Worm (Caenorhabditis elegans) whole organism, L4 larva: ENCODE measurements around the gene hlh-14.

Experiments used
- R02D3.7 ChIP-seq: fragments of 150-350 bp; sonication (generic microtip); optimal IDR thresholded peaks from 3 replicates; lab custom pipeline; 2014; ENCODE audit warnings: missing biosample characterization, missing genetic modification characterization
- Y105C5A.15 ChIP-seq: fragments of 200-800 bp; sonication (Bioruptor generic); IDR thresholded peaks from 2 replicates; pipeline ENCODE4 v1.3.6; 2022; ENCODE audit warnings: missing genetic modification characterization, missing compliant biosample characterization
- Y48G9A.11 ChIP-seq: fragments of 200-800 bp; sonication (Bioruptor generic); IDR thresholded peaks from 2 replicates; pipeline ENCODE4 v1.3.6; 2022; ENCODE audit warnings: missing genetic modification reagents, missing genetic modification characterization, missing compliant biosample characterization
- Y75B8A.6 ChIP-seq: fragments of 200-800 bp; sonication (Bioruptor generic); IDR thresholded peaks from 2 replicates; pipeline ENCODE4 v1.3.6; 2022; ENCODE audit warnings: missing genetic modification reagents, missing genetic modification characterization, missing compliant biosample characterization
- ZK546.5 ChIP-seq, 2 experiments: sonication (generic microtip); optimal IDR thresholded peaks; 2 replicates each; lab custom pipeline; 2017; ENCODE audit warnings: missing biosample characterization in 2 of 2, missing genetic modification characterization in 2 of 2
- ama-1 ChIP-seq: fragments of 150-350 bp; optimal IDR thresholded peaks from 2 replicates; lab custom pipeline; 2014; ENCODE audit warnings: inconsistent platforms, mixed read lengths
- attf-4 ChIP-seq: sonication (generic microtip); optimal IDR thresholded peaks from 3 replicates; lab custom pipeline; 2017; ENCODE audit warnings: missing biosample characterization, missing genetic modification characterization
- ceh-32 ChIP-seq: sonication (generic microtip); optimal IDR thresholded peaks from 2 replicates; lab custom pipeline; 2016; ENCODE audit warnings: mild to moderate bottlenecking, missing genetic modification characterization, missing compliant biosample characterization; ENCODE audit not compliant: poor library complexity
- ctbp-1 ChIP-seq: fragments of 200-800 bp; sonication (Bioruptor generic); IDR thresholded peaks from 2 replicates; pipeline ENCODE4 v1.3.6; 2022; ENCODE audit warnings: missing genetic modification reagents, missing genetic modification characterization, missing compliant biosample characterization
- daf-16 ChIP-seq, 3 experiments: sonication (generic microtip); optimal IDR thresholded peaks; 2 replicates each; lab custom pipeline; 2016 to 2017; ENCODE audit warnings: missing genetic modification characterization in 3 of 3, missing genetic modification reagents in 3 of 3, mild to moderate bottlenecking in 2 of 3, missing compliant biosample characterization in 2 of 3, missing biosample characterization in 1 of 3, moderate library complexity in 1 of 3
- daf-19 ChIP-seq: fragments of 200-800 bp; sonication (Bioruptor generic); conservative IDR thresholded peaks from 2 replicates; pipeline ENCODE4 v1.3.6; 2022; ENCODE audit warnings: missing genetic modification characterization, missing compliant biosample characterization
- dmd-6 ChIP-seq: fragments of 200-800 bp; sonication (Bioruptor generic); IDR thresholded peaks from 2 replicates; pipeline ENCODE4 v1.3.6; 2022; ENCODE audit warnings: missing genetic modification reagents, missing genetic modification characterization, missing compliant biosample characterization
- dmd-9 ChIP-seq: fragments of 200-800 bp; sonication (Bioruptor generic); IDR thresholded peaks from 2 replicates; pipeline ENCODE4 v1.3.6; 2022; ENCODE audit warnings: missing genetic modification reagents, missing genetic modification characterization, missing compliant biosample characterization
- dve-1 ChIP-seq: sonication (generic microtip); optimal IDR thresholded peaks from 2 replicates; lab custom pipeline; 2017; ENCODE audit warnings: antibody characterized with exemption, mild to moderate bottlenecking, missing genetic modification characterization, missing compliant biosample characterization; ENCODE audit not compliant: insufficient read depth
- fkh-10 ChIP-seq: fragments of 150-350 bp; optimal IDR thresholded peaks from 2 replicates; lab custom pipeline; 2014; ENCODE audit warnings: missing biosample characterization, missing genetic modification reagents, missing genetic modification characterization
- fos-1 ChIP-seq: fragments of 150-350 bp; optimal IDR thresholded peaks from 2 replicates; lab custom pipeline; 2014; ENCODE audit warnings: missing biosample characterization, missing genetic modification characterization
- hlh-30 ChIP-seq: sonication (generic microtip); optimal IDR thresholded peaks from 2 replicates; lab custom pipeline; 2017; ENCODE audit warnings: antibody characterized with exemption, mild to moderate bottlenecking, missing genetic modification characterization, missing compliant biosample characterization; ENCODE audit not compliant: insufficient read depth
- hmg-1.1 ChIP-seq: fragments of 200-800 bp; sonication (Bioruptor generic); IDR thresholded peaks from 2 replicates; pipeline ENCODE4 v1.3.6; 2022; ENCODE audit warnings: missing genetic modification reagents, missing genetic modification characterization, missing compliant biosample characterization
- lin-29 ChIP-seq: fragments of 200-800 bp; sonication (Bioruptor generic); IDR thresholded peaks from 2 replicates; pipeline ENCODE4 v1.3.6; 2022; ENCODE audit warnings: missing genetic modification reagents, missing genetic modification characterization, missing compliant biosample characterization
- lir-3 ChIP-seq: sonication (generic microtip); optimal IDR thresholded peaks from 2 replicates; lab custom pipeline; 2016; ENCODE audit warnings: mild to moderate bottlenecking, missing genetic modification characterization, missing compliant biosample characterization
- lsy-2 ChIP-seq, 2 experiments: fragments of 150-350 bp in 1 of 2; sonication (generic microtip) in 1 of 2; optimal IDR thresholded peaks; 2 replicates each; lab custom pipeline; 2014 to 2017; ENCODE audit warnings: missing biosample characterization in 2 of 2, missing genetic modification characterization in 2 of 2
- mdt-29 ChIP-seq: fragments of 200-800 bp; sonication (Bioruptor generic); IDR thresholded peaks from 2 replicates; pipeline ENCODE4 v1.3.6; 2022; ENCODE audit warnings: missing genetic modification reagents, missing genetic modification characterization, missing compliant biosample characterization
- mes-2 ChIP-seq: sonication (generic microtip); optimal IDR thresholded peaks from 2 replicates; lab custom pipeline; 2016; ENCODE audit warnings: missing genotype, mild to moderate bottlenecking, missing genetic modification characterization, missing compliant biosample characterization; ENCODE audit not compliant: poor library complexity, severe bottlenecking
- nhr-102 ChIP-seq: sonication (generic microtip); optimal IDR thresholded peaks from 2 replicates; lab custom pipeline; 2016; ENCODE audit warnings: mild to moderate bottlenecking, missing genetic modification characterization, moderate library complexity, missing compliant biosample characterization
- nhr-111 ChIP-seq: fragments of 200-800 bp; sonication (Bioruptor generic); optimal IDR thresholded peaks from 2 replicates; lab custom pipeline; 2018; ENCODE audit warnings: mild to moderate bottlenecking, missing genetic modification characterization, missing compliant biosample characterization
- nhr-237 ChIP-seq: sonication (generic microtip); optimal IDR thresholded peaks from 2 replicates; lab custom pipeline; 2017; ENCODE audit warnings: missing biosample characterization, missing genetic modification characterization
- nhr-25 ChIP-seq: sonication (generic microtip); optimal IDR thresholded peaks from 2 replicates; lab custom pipeline; 2017; ENCODE audit warnings: missing genetic modification characterization, mild to moderate bottlenecking, missing compliant biosample characterization, antibody characterized with exemption, moderate library complexity, borderline replicate concordance; ENCODE audit not compliant: insufficient read depth
- nhr-28 ChIP-seq: fragments of 150-350 bp; optimal IDR thresholded peaks from 2 replicates; lab custom pipeline; 2014; ENCODE audit warnings: missing biosample characterization, missing genetic modification characterization
- nhr-6 ChIP-seq: fragments of 150-350 bp; optimal IDR thresholded peaks from 2 replicates; lab custom pipeline; 2014; ENCODE audit warnings: missing biosample characterization, missing genetic modification characterization
- nhr-76 ChIP-seq: fragments of 150-350 bp; optimal IDR thresholded peaks from 2 replicates; lab custom pipeline; 2014; ENCODE audit warnings: missing biosample characterization, missing genetic modification characterization
- php-3 ChIP-seq: fragments of 200-800 bp; sonication (Bioruptor generic); IDR thresholded peaks from 2 replicates; pipeline ENCODE4 v1.3.6; 2022; ENCODE audit warnings: missing genetic modification reagents, missing genetic modification characterization, missing compliant biosample characterization
- set-16 ChIP-seq: fragments of 200-800 bp; sonication (Bioruptor generic); IDR thresholded peaks from 2 replicates; pipeline ENCODE4 v1.3.6; 2022; ENCODE audit warnings: missing genetic modification reagents, missing genetic modification characterization, missing compliant biosample characterization
- snpc-1.2 ChIP-seq: fragments of 200-800 bp; sonication (Bioruptor generic); IDR thresholded peaks from 2 replicates; pipeline ENCODE4 v1.3.6; 2022; ENCODE audit warnings: missing genetic modification reagents, missing genetic modification characterization, missing compliant biosample characterization
- snpc-4 ChIP-seq: fragments of 150-350 bp; optimal IDR thresholded peaks from 2 replicates; lab custom pipeline; 2014; ENCODE audit warnings: missing biosample characterization, missing genetic modification characterization
- spr-3 ChIP-seq: fragments of 200-800 bp; sonication (Bioruptor generic); optimal IDR thresholded peaks from 2 replicates; lab custom pipeline; 2018; ENCODE audit warnings: mild to moderate bottlenecking, missing genetic modification characterization, missing compliant biosample characterization
- tra-1 ChIP-seq: fragments of 200-800 bp; sonication (Bioruptor generic); IDR thresholded peaks from 2 replicates; pipeline ENCODE4 v1.3.6; 2022; ENCODE audit warnings: missing genetic modification reagents, missing genetic modification characterization, missing compliant biosample characterization
- unc-130 ChIP-seq: sonication (generic microtip); optimal IDR thresholded peaks from 2 replicates; lab custom pipeline; 2016; ENCODE audit warnings: missing genetic modification reagents, missing genetic modification characterization, missing compliant biosample characterization
- unc-62 ChIP-seq, 3 experiments: fragments of 150-350 bp in 1 of 3; sonication (generic microtip); optimal IDR thresholded peaks in 2 of 3; peaks in 1 of 3; 1 replicate in 1 of 3; 2 replicates in 2 of 3; lab custom pipeline; 2014 to 2017; ENCODE audit warnings: missing biosample characterization in 3 of 3, missing genetic modification characterization in 3 of 3, missing genetic modification reagents in 3 of 3, missing genotype in 1 of 3
- vab-7 ChIP-seq: fragments of 200-800 bp; sonication (Bioruptor generic); IDR thresholded peaks from 2 replicates; pipeline ENCODE4 v1.3.6; 2022; ENCODE audit warnings: missing genetic modification reagents, missing genetic modification characterization, missing compliant biosample characterization
- zfp-3 ChIP-seq: fragments of 200-800 bp; sonication (Bioruptor generic); conservative IDR thresholded peaks from 2 replicates; pipeline ENCODE4 v1.3.6; 2022; ENCODE audit warnings: missing genetic modification reagents, missing genetic modification characterization, missing compliant biosample characterization
- ztf-11 ChIP-seq: fragments of 150-350 bp; optimal IDR thresholded peaks from 2 replicates; lab custom pipeline; 2014; ENCODE audit warnings: missing biosample characterization, missing genetic modification characterization
- ztf-7 ChIP-seq: fragments of 150-350 bp; optimal IDR thresholded peaks from 2 replicates; lab custom pipeline; 2014; ENCODE audit warnings: missing biosample characterization, missing genetic modification characterization

Gene hlh-14

ce11 chrII:5774879-5775278, 36.2 kb upstream of the hlh-14 start:
- no peak for TF ChIP-seq dmd-9 (GFP tag; lab: Robert Waterston, UW)
- no peak for TF ChIP-seq R02D3.7 (tag; lab: Kevin White, UChicago)
- TF ChIP-seq ztf-11: no peak
- no peak for TF ChIP-seq nhr-6 (tag; lab: Kevin White, UChicago)
- TF ChIP-seq vab-7 (GFP tag; lab: Robert Waterston, UW): no peak
- TF ChIP-seq ztf-7 (tag; lab: Kevin White, UChicago): no peak
- no peak for TF ChIP-seq hlh-30 (tag; lab: Kevin White, UChicago)
- TF ChIP-seq nhr-237 (tag; lab: Kevin White, UChicago): no peak
- no peak for TF ChIP-seq ceh-32 (tag; lab: Kevin White, UChicago)
- no peak for TF ChIP-seq lsy-2 (tag; optimal IDR thresholded peaks at IDR 0.05; lab: Kevin White, UChicago)

- TF ChIP-seq php-3 (GFP tag; lab: Robert Waterston, UW) (no peak), unc-62 (GFP tag; optimal IDR thresholded peaks at IDR 0.05 in 1 of 2; lab: Kevin White, UChicago) (peak in 1 of 2 experiments; percentile 20), unc-62 (tag; optimal IDR thresholded peaks at IDR 0.05; lab: Kevin White, UChicago) (no peak)
These were observed 35.4 kb upstream of the hlh-14 start, which contains the start of the genes dmd-5 and F10C1.1 for ce11 chrII:5774120-5774519. TSS of gene dmd-5 (minus strand) at chrII:5774220. TSS of gene F10C1.1 (plus strand) at chrII:5774229.

ce11 chrII:5772547-5773142, 34.0 kb upstream of the hlh-14 start:
- TF ChIP-seq ZK546.5 (tag; optimal IDR thresholded peaks at IDR 0.05; lab: Kevin White, UChicago) (no peak), attf-4 (tag; lab: Kevin White, UChicago) (no peak), tra-1 (GFP tag; lab: Robert Waterston, UW) (no peak), dmd-9 (GFP tag; lab: Robert Waterston, UW) (peak; percentile 63), ama-1 (lab: Kevin White, UChicago) (no peak), nhr-111 (GFP tag; lab: Kevin White, UChicago) (no peak), Y105C5A.15 (peak; percentile 71; the same call in 1 of the 2 replicates), dmd-6 (peak; percentile 58), fos-1 (no peak), fkh-10 (GFP tag; lab: Kevin White, UChicago) (no peak), dve-1 (tag; lab: Kevin White, UChicago) (peak; percentile 41), snpc-4 (tag; lab: Kevin White, UChicago) (no peak), nhr-25 (no peak), zfp-3 (GFP tag; lab: Robert Waterston, UW) (0 out of 2 replicates have a peak, but pooled peaks have one; percentile 54), lin-29 (GFP tag; lab: Robert Waterston, UW) (0 out of 2 replicates have a peak, but pooled peaks have one; percentile 27), set-16 (GFP tag; lab: Robert Waterston, UW) (peak; percentile 33; the same call in 1 of the 2 replicates), ztf-7 (tag; lab: Kevin White, UChicago) (peak; percentile 34), daf-16 (GFP tag; optimal IDR thresholded peaks at IDR 0.05; lab: Kevin White, UChicago) (peak in 1 of 2 experiments; percentile 33), daf-16 (tag; optimal IDR thresholded peaks at IDR 0.05; lab: Kevin White, UChicago) (no peak), hlh-30 (tag; lab: Kevin White, UChicago) (peak; percentile 59), Y75B8A.6 (GFP tag; lab: Robert Waterston, UW) (no peak), daf-19 (GFP tag; lab: Robert Waterston, UW) (no peak), snpc-1.2 (GFP tag; lab: Robert Waterston, UW) (peak; percentile 65; the same call in 1 of the 2 replicates), lir-3 (tag; lab: Kevin White, UChicago) (no peak), nhr-28 (tag; lab: Kevin White, UChicago) (peak; percentile 34), nhr-102 (peak; percentile 14), R02D3.7 (tag; lab: Kevin White, UChicago) (no peak), unc-130 (GFP tag; lab: Kevin White, UChicago) (peak; percentile 49), mes-2 (tag; lab: Kevin White, UChicago) (peak; percentile 77), unc-62 (GFP tag; optimal IDR thresholded peaks at IDR 0.05 in 1 of 2; lab: Kevin White, UChicago) (peak in 1 of 2 experiments; percentile 93), unc-62 (tag; optimal IDR thresholded peaks at IDR 0.05; lab: Kevin White, UChicago) (no peak), vab-7 (GFP tag; lab: Robert Waterston, UW) (peak; percentile 73), spr-3 (peak; percentile 1), nhr-76 (tag; lab: Kevin White, UChicago) (no peak), mdt-29 (GFP tag; lab: Robert Waterston, UW) (no peak), ctbp-1 (GFP tag; lab: Robert Waterston, UW) (peak; percentile 70), Y48G9A.11 (GFP tag; lab: Robert Waterston, UW) (peak; percentile 59; the same call in 1 of the 2 replicates), hmg-1.1 (peak; percentile 83)
